Worm (Caenorhabditis elegans) whole organism, mixed stage, embryonic: Measurements from ENCODE around the gene pals-32.

ENCODE experiments used
- M03D4.4 ChIP-seq: sonication (generic microtip); optimal IDR thresholded peaks from 2 replicates; lab custom pipeline; 2017; ENCODE audit warnings: mild to moderate bottlenecking, missing genetic modification characterization, missing compliant biosample characterization
- bed-3 ChIP-seq: fragments of 200-800 bp; sonication (Bioruptor generic); optimal IDR thresholded peaks from 3 replicates; lab custom pipeline; 2018; ENCODE audit warnings: mild to moderate bottlenecking, missing genetic modification characterization, moderate library complexity, missing compliant biosample characterization
- ceh-39 ChIP-seq: fragments of 150-350 bp; optimal IDR thresholded peaks from 2 replicates; lab custom pipeline; 2014; ENCODE audit warnings: missing biosample characterization, missing genetic modification characterization
- ceh-43 ChIP-seq: fragments of 200-800 bp; sonication (Bioruptor generic); optimal IDR thresholded peaks from 2 replicates; lab custom pipeline; 2018; ENCODE audit warnings: mild to moderate bottlenecking, missing genetic modification characterization, moderate library complexity, missing compliant biosample characterization
- ceh-83 ChIP-seq: fragments of 200-800 bp; sonication (Bioruptor generic); optimal IDR thresholded peaks from 2 replicates; lab custom pipeline; 2018; ENCODE audit warnings: mild to moderate bottlenecking, missing genetic modification characterization, missing compliant biosample characterization
- ces-1 ChIP-seq: fragments of 150-350 bp; optimal IDR thresholded peaks from 2 replicates; lab custom pipeline; 2014; ENCODE audit warnings: missing biosample characterization, missing genetic modification reagents, missing genetic modification characterization
- cnd-1 ChIP-seq: fragments of 200-800 bp; sonication (Bioruptor generic); optimal IDR thresholded peaks from 2 replicates; lab custom pipeline; 2018; ENCODE audit warnings: mild to moderate bottlenecking, missing genetic modification characterization, missing compliant biosample characterization
- drap-1 ChIP-seq: fragments of 200-800 bp; sonication (Bioruptor generic); optimal IDR thresholded peaks from 3 replicates; lab custom pipeline; 2018; ENCODE audit warnings: mild to moderate bottlenecking, missing genetic modification characterization, missing compliant biosample characterization
- elt-3 ChIP-seq: fragments of 150-350 bp; optimal IDR thresholded peaks from 2 replicates; lab custom pipeline; 2014; ENCODE audit warnings: missing biosample characterization, missing genetic modification characterization
- flh-1 ChIP-seq: fragments of 200-800 bp; sonication (Bioruptor generic); optimal IDR thresholded peaks from 2 replicates; lab custom pipeline; 2018; ENCODE audit warnings: mild to moderate bottlenecking, missing genetic modification characterization, moderate library complexity, missing compliant biosample characterization
- hlh-1 ChIP-seq: fragments of 150-350 bp; optimal IDR thresholded peaks from 2 replicates; lab custom pipeline; 2014; ENCODE audit warnings: missing biosample characterization, missing genetic modification reagents, missing genetic modification characterization
- lin-13 ChIP-seq: fragments of 150-350 bp; optimal IDR thresholded peaks from 2 replicates; lab custom pipeline; 2014; ENCODE audit warnings: missing biosample characterization, missing genetic modification characterization
- lin-32 ChIP-seq: fragments of 200-800 bp; sonication (Bioruptor generic); optimal IDR thresholded peaks from 2 replicates; lab custom pipeline; 2018; ENCODE audit warnings: mild to moderate bottlenecking, missing genetic modification characterization, missing compliant biosample characterization
- lsy-2 ChIP-seq: fragments of 150-350 bp; optimal IDR thresholded peaks from 2 replicates; lab custom pipeline; 2014; ENCODE audit warnings: missing biosample characterization, missing genetic modification characterization
- mab-5 ChIP-seq: fragments of 150-350 bp; optimal IDR thresholded peaks from 2 replicates; lab custom pipeline; 2014; ENCODE audit warnings: missing biosample characterization, missing genetic modification characterization
- mep-1 ChIP-seq: fragments of 150-350 bp; optimal IDR thresholded peaks from 2 replicates; lab custom pipeline; 2017; ENCODE audit warnings: missing biosample characterization, missing genetic modification reagents, missing genetic modification characterization, inconsistent platforms
- mls-2 ChIP-seq: sonication (generic microtip); optimal IDR thresholded peaks from 2 replicates; lab custom pipeline; 2016; ENCODE audit warnings: mild to moderate bottlenecking, missing genetic modification characterization, moderate library complexity, missing compliant biosample characterization
- nhr-12 ChIP-seq: fragments of 150-350 bp; optimal IDR thresholded peaks from 2 replicates; lab custom pipeline; 2014; ENCODE audit warnings: missing biosample characterization, missing genetic modification characterization
- nhr-2 ChIP-seq: fragments of 150-350 bp; optimal IDR thresholded peaks from 2 replicates; lab custom pipeline; 2014; ENCODE audit warnings: missing biosample characterization, missing genetic modification characterization
- nhr-237 ChIP-seq: fragments of 150-350 bp; optimal IDR thresholded peaks from 2 replicates; lab custom pipeline; 2014; ENCODE audit warnings: missing biosample characterization, missing genetic modification characterization
- nhr-28 ChIP-seq: fragments of 150-350 bp; optimal IDR thresholded peaks from 2 replicates; lab custom pipeline; 2014; ENCODE audit warnings: missing biosample characterization, missing genetic modification characterization
- pha-4 ChIP-seq: fragments of 150-350 bp; optimal IDR thresholded peaks from 2 replicates; lab custom pipeline; 2018; ENCODE audit warnings: missing biosample characterization, missing genetic modification reagents, missing genetic modification characterization
- snpc-4 ChIP-seq: fragments of 150-350 bp; optimal IDR thresholded peaks from 2 replicates; lab custom pipeline; 2014; ENCODE audit warnings: missing biosample characterization, missing genetic modification characterization
- sptf-1 ChIP-seq: sonication (generic microtip); optimal IDR thresholded peaks from 2 replicates; lab custom pipeline; 2017; ENCODE audit warnings: mild to moderate bottlenecking, missing genetic modification characterization, moderate library complexity, missing compliant biosample characterization
- tbx-8 ChIP-seq: fragments of 200-800 bp; sonication (Bioruptor generic); optimal IDR thresholded peaks from 2 replicates; lab custom pipeline; 2018; ENCODE audit warnings: mild to moderate bottlenecking, missing genetic modification characterization, moderate library complexity, missing compliant biosample characterization
- unc-120 ChIP-seq: sonication (generic microtip); optimal IDR thresholded peaks from 2 replicates; lab custom pipeline; 2017; ENCODE audit warnings: missing genetic modification characterization, missing compliant biosample characterization; ENCODE audit not compliant: poor library complexity, severe bottlenecking
- unc-39 ChIP-seq: fragments of 150-350 bp; optimal IDR thresholded peaks from 2 replicates; lab custom pipeline; 2014; ENCODE audit warnings: missing biosample characterization, missing genetic modification characterization
- unc-62 ChIP-seq: fragments of 150-350 bp; optimal IDR thresholded peaks from 2 replicates; lab custom pipeline; 2014; ENCODE audit warnings: missing biosample characterization, missing genetic modification reagents, missing genetic modification characterization
- zip-8 ChIP-seq: fragments of 150-350 bp; optimal IDR thresholded peaks from 2 replicates; lab custom pipeline; 2014; ENCODE audit warnings: missing biosample characterization, missing genetic modification characterization
- ztf-11 ChIP-seq: fragments of 150-350 bp; optimal IDR thresholded peaks from 2 replicates; lab custom pipeline; 2014; ENCODE audit warnings: missing biosample characterization, missing genetic modification characterization

Gene pals-32

DNA sequence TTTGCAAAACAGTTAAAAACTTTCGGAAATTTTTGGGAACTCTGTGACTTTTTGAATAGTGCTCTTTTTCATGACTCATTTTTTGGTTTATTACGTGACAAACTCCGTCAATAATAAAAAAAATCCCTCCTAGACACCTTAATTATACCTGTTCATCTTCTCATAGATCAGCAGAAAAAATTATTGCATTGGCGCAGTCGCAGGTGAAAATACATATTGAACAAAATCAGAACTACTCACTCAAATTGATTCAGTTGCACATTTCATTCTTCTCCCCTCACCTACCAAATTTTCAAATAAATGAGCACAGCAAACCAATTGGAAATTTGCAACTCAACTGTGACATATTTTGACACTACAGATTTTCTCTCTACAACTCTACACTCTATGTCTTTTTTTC is 3.4 kb upstream of the pals-32 start, which contains the start of gene srh-127:
TSS of gene srh-127 (plus strand) at position 301 of the 400 bp plus-strand sequence.
- no peak for TF ChIP-seq ztf-11
- TF ChIP-seq bed-3 (GFP tag; lab: Kevin White, UChicago), result no peak
- TF ChIP-seq sptf-1, result no peak
- no peak for TF ChIP-seq nhr-237
- TF ChIP-seq flh-1 (GFP tag; lab: Kevin White, UChicago), result no peak
- no peak for TF ChIP-seq hlh-1
- TF ChIP-seq zip-8 (tag; lab: Kevin White, UChicago), result no peak
- TF ChIP-seq nhr-12 (tag; lab: Kevin White, UChicago), result no peak
- no peak for TF ChIP-seq pha-4 (tag; lab: Kevin White, UChicago)
- no peak for TF ChIP-seq cnd-1 (tag; lab: Kevin White, UChicago)
- no peak for TF ChIP-seq drap-1 (GFP tag; lab: Kevin White, UChicago)
- no peak for TF ChIP-seq snpc-4 (tag; lab: Kevin White, UChicago)
- no peak for TF ChIP-seq ces-1 (GFP tag; lab: Kevin White, UChicago)
- TF ChIP-seq mab-5 (tag; lab: Kevin White, UChicago), result no peak
- no peak for TF ChIP-seq tbx-8

DNA sequence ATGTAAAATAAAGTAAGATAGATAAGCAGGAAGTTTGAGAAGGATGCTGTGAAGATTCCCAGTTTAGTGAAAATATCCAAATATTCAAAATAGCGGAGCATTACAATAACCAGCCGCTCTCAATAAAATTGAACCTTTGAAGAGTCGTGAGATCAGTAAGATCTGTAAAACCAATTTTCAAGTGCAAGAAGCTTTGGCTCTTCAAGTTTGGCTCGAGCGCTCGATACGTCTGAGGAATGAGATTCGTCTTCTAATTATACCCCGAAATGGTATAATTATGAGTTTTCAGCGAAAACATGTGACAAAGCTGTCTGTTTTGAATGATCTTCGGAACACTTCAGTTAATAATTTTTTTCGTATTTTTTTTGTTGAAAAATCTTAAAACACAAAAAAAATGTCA is 3.5 kb downstream of the pals-32 start, which contains the start of gene str-46:
TSS of gene str-46 (minus strand) at position 101 of the 400 bp plus-strand sequence.
- TF ChIP-seq elt-3 (no peak), sptf-1 (no peak), ceh-83 (GFP tag; lab: Kevin White, UChicago) (no peak), hlh-1 (no peak), unc-62 (GFP tag; lab: Kevin White, UChicago) (no peak), bed-3 (GFP tag; lab: Kevin White, UChicago) (no peak), mep-1 (tag; lab: Kevin White, UChicago) (no peak), zip-8 (tag; lab: Kevin White, UChicago) (no peak), lin-13 (tag; lab: Kevin White, UChicago) (no peak), tbx-8 (no peak), flh-1 (GFP tag; lab: Kevin White, UChicago) (no peak), mab-5 (tag; lab: Kevin White, UChicago) (no peak), unc-120 (tag; lab: Kevin White, UChicago) (no peak), mls-2 (tag; lab: Kevin White, UChicago) (no peak), unc-39 (tag; lab: Kevin White, UChicago) (no peak), lin-32 (GFP tag; lab: Kevin White, UChicago) (no peak)

DNA sequence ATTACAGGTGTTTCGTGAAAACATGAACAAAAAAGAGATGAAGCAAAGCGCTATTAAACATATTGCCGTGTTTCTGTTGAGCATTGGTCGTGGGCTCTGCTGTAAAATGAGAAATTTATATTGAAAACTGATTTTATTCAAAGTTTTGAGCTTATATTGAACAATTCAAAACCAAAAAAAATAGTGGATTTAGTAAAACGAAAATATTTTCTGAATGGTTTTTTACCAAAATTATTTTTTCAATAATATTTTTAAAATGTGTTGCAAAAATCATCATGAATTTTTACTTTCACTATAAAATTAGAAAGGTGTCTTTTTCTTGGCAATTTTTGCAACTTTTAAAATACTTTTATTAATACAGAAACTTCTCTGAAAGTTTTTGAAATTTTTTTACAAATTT is 6.8 kb downstream of the pals-32 start, which contains the start of gene C31B8.7:
TSS of gene C31B8.7 (minus strand) at position 101 of the 400 bp plus-strand sequence.
- no peak for TF ChIP-seq unc-120 (tag; lab: Kevin White, UChicago)
- no peak for TF ChIP-seq unc-39 (tag; lab: Kevin White, UChicago)
- no peak for TF ChIP-seq pha-4 (tag; lab: Kevin White, UChicago)
- no peak for TF ChIP-seq lsy-2 (tag; lab: Kevin White, UChicago)
- TF ChIP-seq mep-1 (tag; lab: Kevin White, UChicago), result no peak
- TF ChIP-seq ceh-39 (tag; lab: Kevin White, UChicago), result no peak
- no peak for TF ChIP-seq sptf-1
- TF ChIP-seq bed-3 (GFP tag; lab: Kevin White, UChicago), result no peak
- TF ChIP-seq, all 35 proteins: peak for 0

DNA sequence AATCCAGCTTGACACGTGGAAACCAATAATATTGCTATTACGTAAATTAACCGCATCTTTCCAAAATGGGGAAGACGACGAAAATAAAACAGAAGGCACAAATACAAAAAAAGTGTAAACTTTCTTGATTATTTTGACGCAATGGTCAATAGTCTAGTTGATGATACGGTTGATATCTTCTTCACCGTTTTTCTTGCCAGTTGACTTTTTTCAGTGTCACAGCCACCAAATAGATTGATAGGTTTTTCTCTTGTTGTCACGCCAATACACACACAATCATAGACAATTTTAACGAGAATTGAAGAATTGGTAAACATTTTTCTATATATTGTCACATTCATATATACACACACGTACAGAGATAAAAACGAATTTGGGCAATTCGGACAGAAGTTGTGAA is 13.1 kb downstream of the pals-32 start, which contains the start of gene zmp-3:
TSS of gene zmp-3 (minus strand) at position 101 of the 400 bp plus-strand sequence.
- TF ChIP-seq bed-3 (GFP tag; lab: Kevin White, UChicago), result no peak
- TF ChIP-seq unc-62 (GFP tag; lab: Kevin White, UChicago), result no peak
- no peak for TF ChIP-seq mab-5 (tag; lab: Kevin White, UChicago)
- no peak for TF ChIP-seq mls-2 (tag; lab: Kevin White, UChicago)

DNA sequence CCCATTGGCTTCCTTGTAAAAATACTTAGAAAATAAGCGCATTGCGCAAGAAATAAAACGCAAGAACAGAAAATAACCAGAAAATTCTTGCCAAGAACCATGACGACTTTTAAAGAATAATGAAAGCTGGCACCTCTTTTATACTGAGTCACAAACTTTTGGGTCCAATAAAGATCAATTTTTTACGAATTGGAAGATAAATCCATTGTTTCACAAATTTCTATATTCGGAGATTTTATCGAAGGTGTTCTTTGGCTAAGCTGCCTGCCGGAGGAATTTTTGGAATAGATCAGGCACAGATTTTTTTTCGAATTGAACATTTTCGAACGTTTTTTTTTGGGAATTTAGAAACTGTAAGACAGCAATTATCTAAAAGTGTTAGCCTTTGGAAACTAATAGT is 16.5 kb downstream of the pals-32 start, which contains the start of gene C31B8.9:
TSS of gene C31B8.9 (minus strand) at position 101 of the 400 bp plus-strand sequence.
- TF ChIP-seq ceh-43 (no peak), M03D4.4 (tag; lab: Kevin White, UChicago) (no peak), nhr-28 (tag; lab: Kevin White, UChicago) (no peak), bed-3 (GFP tag; lab: Kevin White, UChicago) (no peak), sptf-1 (no peak), ces-1 (GFP tag; lab: Kevin White, UChicago) (no peak), mab-5 (tag; lab: Kevin White, UChicago) (no peak), elt-3 (no peak), snpc-4 (tag; lab: Kevin White, UChicago) (no peak), nhr-2 (tag; lab: Kevin White, UChicago) (no peak)
